Worm (Caenorhabditis elegans) whole organism, young adult: ENCODE results near the gene mxl-1.

Source experiments
- B0019.2 ChIP-seq: fragments of 200-800 bp; sonication (Bioruptor generic); conservative IDR thresholded peaks from 2 replicates; pipeline ENCODE4 v1.3.6; 2022; ENCODE audit warnings: missing genetic modification reagents, missing genetic modification characterization, missing compliant biosample characterization
- B0336.3 ChIP-seq: fragments of 200-800 bp; sonication (Bioruptor generic); IDR thresholded peaks from 2 replicates; pipeline ENCODE4 v1.3.6; 2022; ENCODE audit warnings: missing genetic modification characterization, missing compliant biosample characterization
- D2030.7 ChIP-seq: fragments of 200-800 bp; sonication (Bioruptor generic); IDR thresholded peaks from 2 replicates; pipeline ENCODE4 v1.3.6; 2022; ENCODE audit warnings: missing genetic modification reagents, missing genetic modification characterization, missing compliant biosample characterization
- F23B12.7 ChIP-seq: sonication (generic microtip); optimal IDR thresholded peaks from 2 replicates; lab custom pipeline; 2017; ENCODE audit warnings: missing genetic modification characterization, mild to moderate bottlenecking, missing compliant biosample characterization, antibody characterized with exemption, moderate library complexity; ENCODE audit not compliant: insufficient read depth
- F33H1.4 ChIP-seq: fragments of 200-800 bp; sonication (Bioruptor generic); IDR thresholded peaks from 2 replicates; pipeline ENCODE4 v1.3.6; 2022; ENCODE audit warnings: missing genetic modification reagents, missing genetic modification characterization, missing compliant biosample characterization
- F52B5.7 ChIP-seq: sonication (generic microtip); optimal IDR thresholded peaks from 2 replicates; lab custom pipeline; 2016; ENCODE audit warnings: mild to moderate bottlenecking, missing genetic modification characterization, missing compliant biosample characterization
- F55B11.4 ChIP-seq: sonication (generic microtip); optimal IDR thresholded peaks from 2 replicates; lab custom pipeline; 2016; ENCODE audit warnings: missing compliant biosample characterization, missing genetic modification characterization, borderline replicate concordance; ENCODE audit not compliant: insufficient read depth
- K11D2.4 ChIP-seq: fragments of 200-800 bp; sonication (Bioruptor generic); IDR thresholded peaks from 2 replicates; pipeline ENCODE4 v1.3.6; 2022; ENCODE audit warnings: missing genetic modification reagents, missing genetic modification characterization, missing compliant biosample characterization
- Y56A3A.18 ChIP-seq: fragments of 200-800 bp; sonication (Bioruptor generic); IDR thresholded peaks from 2 replicates; pipeline ENCODE4 v1.3.6; 2022; ENCODE audit warnings: missing genetic modification reagents, missing genetic modification characterization, missing compliant biosample characterization
- Y67H2A.10 ChIP-seq: fragments of 200-800 bp; sonication (Bioruptor generic); conservative IDR thresholded peaks from 2 replicates; pipeline ENCODE4 v1.3.6; 2022; ENCODE audit warnings: missing genetic modification reagents, missing genetic modification characterization, missing compliant biosample characterization
- Y79H2A.3 ChIP-seq: fragments of 200-800 bp; sonication (Bioruptor generic); conservative IDR thresholded peaks from 2 replicates; pipeline ENCODE4 v1.3.6; 2022; ENCODE audit warnings: missing genetic modification reagents, missing genetic modification characterization, missing compliant biosample characterization
- ZK185.1 ChIP-seq: sonication (generic microtip); optimal IDR thresholded peaks from 2 replicates; lab custom pipeline; 2016; ENCODE audit warnings: mild to moderate bottlenecking, missing genetic modification characterization, missing compliant biosample characterization; ENCODE audit not compliant: poor library complexity, severe bottlenecking
- aptf-2 ChIP-seq: fragments of 200-800 bp; sonication (Bioruptor generic); conservative IDR thresholded peaks from 2 replicates; pipeline ENCODE4 v1.3.6; 2022; ENCODE audit warnings: missing genetic modification reagents, missing genetic modification characterization, missing compliant biosample characterization
- ceh-40 ChIP-seq: fragments of 200-800 bp; sonication (Bioruptor generic); IDR thresholded peaks from 2 replicates; pipeline ENCODE4 v1.3.6; 2022; ENCODE audit warnings: missing genetic modification characterization, missing compliant biosample characterization
- dpff-1 ChIP-seq: sonication (generic microtip); optimal IDR thresholded peaks from 2 replicates; lab custom pipeline; 2017; ENCODE audit warnings: mild to moderate bottlenecking, missing genetic modification characterization, missing compliant biosample characterization
- dpl-1 ChIP-seq: fragments of 150-350 bp; optimal IDR thresholded peaks from 2 replicates; lab custom pipeline; 2014; ENCODE audit warnings: missing biosample characterization, missing genetic modification reagents, missing genetic modification characterization
- efl-1 ChIP-seq: fragments of 150-350 bp; optimal IDR thresholded peaks from 2 replicates; lab custom pipeline; 2014; ENCODE audit warnings: missing biosample characterization, missing genetic modification reagents, missing genetic modification characterization
- ekl-4 ChIP-seq: fragments of 200-800 bp; sonication (Bioruptor generic); IDR thresholded peaks from 2 replicates; pipeline ENCODE4 v1.3.6; 2022; ENCODE audit warnings: missing genetic modification reagents, missing genetic modification characterization, missing compliant biosample characterization
- him-1 ChIP-seq: sonication (generic microtip); optimal IDR thresholded peaks from 2 replicates; lab custom pipeline; 2016; ENCODE audit warnings: missing genotype, missing genetic modification reagents, missing genetic modification characterization, missing compliant biosample characterization
- lag-1 ChIP-seq: fragments of 200-800 bp; sonication (Bioruptor generic); IDR thresholded peaks from 2 replicates; pipeline ENCODE4 v1.3.6; 2022; ENCODE audit warnings: missing genetic modification reagents, missing genetic modification characterization, missing compliant biosample characterization
- let-607 ChIP-seq, 2 experiments: fragments of 200-800 bp in 1 of 2; sonication (Bioruptor generic) in 1 of 2; sonication (generic microtip) in 1 of 2; optimal IDR thresholded peaks; 2 replicates each; lab custom pipeline; 2016 to 2018; ENCODE audit warnings: mild to moderate bottlenecking in 2 of 2, missing compliant biosample characterization in 2 of 2, missing genetic modification characterization in 2 of 2, moderate library complexity in 2 of 2, missing genotype in 1 of 2
- lin-26 ChIP-seq: fragments of 200-800 bp; sonication (Bioruptor generic); IDR thresholded peaks from 2 replicates; pipeline ENCODE4 v1.3.6; 2022; ENCODE audit warnings: missing genetic modification reagents, missing genetic modification characterization, missing compliant biosample characterization
- lsl-1 ChIP-seq: fragments of 200-800 bp; sonication (Bioruptor generic); optimal IDR thresholded peaks from 2 replicates; lab custom pipeline; 2018; ENCODE audit warnings: mild to moderate bottlenecking, missing genetic modification characterization, moderate library complexity, missing compliant biosample characterization
- madf-8 ChIP-seq: fragments of 200-800 bp; sonication (Bioruptor generic); conservative IDR thresholded peaks from 2 replicates; pipeline ENCODE4 v1.3.6; 2022; ENCODE audit warnings: missing genetic modification reagents, missing genetic modification characterization, missing compliant biosample characterization
- mcd-1 ChIP-seq: fragments of 200-800 bp; sonication (Bioruptor generic); IDR thresholded peaks from 2 replicates; pipeline ENCODE4 v1.3.6; 2022; ENCODE audit warnings: missing genetic modification reagents, missing genetic modification characterization, missing compliant biosample characterization
- nhr-27 ChIP-seq: fragments of 200-800 bp; sonication (Bioruptor generic); optimal IDR thresholded peaks from 2 replicates; lab custom pipeline; 2018; ENCODE audit warnings: mild to moderate bottlenecking, missing genetic modification characterization, moderate library complexity, missing compliant biosample characterization
- nhr-90 ChIP-seq: sonication (generic microtip); optimal IDR thresholded peaks from 2 replicates; lab custom pipeline; 2016; ENCODE audit warnings: missing genotype, mild to moderate bottlenecking, missing genetic modification characterization, missing compliant biosample characterization
- pha-4 ChIP-seq: fragments of 150-350 bp; sonication (generic microtip); optimal IDR thresholded peaks from 2 replicates; lab custom pipeline; 2014; ENCODE audit warnings: missing biosample characterization, missing genetic modification reagents, missing genetic modification characterization
- rpc-1 ChIP-seq, 2 experiments: fragments of 150-350 bp in 1 of 2; sonication (generic microtip) in 1 of 2; optimal IDR thresholded peaks; 2 replicates each; lab custom pipeline; 2014 to 2018; ENCODE audit warnings: missing biosample characterization in 1 of 2, missing genetic modification characterization in 1 of 2, missing genetic modification reagents in 1 of 2, missing genotype in 1 of 2
- snpc-4 ChIP-seq, 5 experiments: fragments of 150-350 bp in 1 of 5; sonication (generic microtip) in 4 of 5; optimal IDR thresholded peaks; 2 replicates each; lab custom pipeline; 2014 to 2018; ENCODE audit warnings: missing genetic modification characterization in 5 of 5, missing biosample characterization in 3 of 5, antibody characterized with exemption in 2 of 5, mild to moderate bottlenecking in 2 of 5, missing compliant biosample characterization in 2 of 5, missing genotype in 2 of 5, moderate library complexity in 2 of 5, missing genetic modification reagents in 1 of 5
- tbp1 ChIP-seq: fragments of 200-800 bp; sonication (Bioruptor generic); optimal IDR thresholded peaks from 2 replicates; lab custom pipeline; 2018; ENCODE audit warnings: mild to moderate bottlenecking, missing genetic modification characterization, missing compliant biosample characterization
- unc-62 ChIP-seq: fragments of 150-350 bp; optimal IDR thresholded peaks from 2 replicates; lab custom pipeline; 2014; ENCODE audit warnings: missing biosample characterization, missing genetic modification reagents, missing genetic modification characterization
- zim-3 ChIP-seq: sonication (generic microtip); optimal IDR thresholded peaks from 2 replicates; lab custom pipeline; 2017; ENCODE audit warnings: mild to moderate bottlenecking, missing genetic modification characterization, moderate library complexity, missing compliant biosample characterization
- ztf-18 ChIP-seq: sonication (generic microtip); optimal IDR thresholded peaks from 2 replicates; lab custom pipeline; 2016; ENCODE audit warnings: missing genotype, mild to moderate bottlenecking, missing genetic modification characterization, missing compliant biosample characterization
- ztf-25 ChIP-seq: fragments of 200-800 bp; sonication (Bioruptor generic); IDR thresholded peaks from 2 replicates; pipeline ENCODE4 v1.3.6; 2022; ENCODE audit warnings: missing genetic modification reagents, missing genetic modification characterization, missing compliant biosample characterization
- ztf-6 ChIP-seq: fragments of 200-800 bp; sonication (Bioruptor generic); IDR thresholded peaks from 2 replicates; pipeline ENCODE4 v1.3.6; 2022; ENCODE audit warnings: missing genetic modification reagents, missing genetic modification characterization, missing compliant biosample characterization

Gene mxl-1

DNA sequence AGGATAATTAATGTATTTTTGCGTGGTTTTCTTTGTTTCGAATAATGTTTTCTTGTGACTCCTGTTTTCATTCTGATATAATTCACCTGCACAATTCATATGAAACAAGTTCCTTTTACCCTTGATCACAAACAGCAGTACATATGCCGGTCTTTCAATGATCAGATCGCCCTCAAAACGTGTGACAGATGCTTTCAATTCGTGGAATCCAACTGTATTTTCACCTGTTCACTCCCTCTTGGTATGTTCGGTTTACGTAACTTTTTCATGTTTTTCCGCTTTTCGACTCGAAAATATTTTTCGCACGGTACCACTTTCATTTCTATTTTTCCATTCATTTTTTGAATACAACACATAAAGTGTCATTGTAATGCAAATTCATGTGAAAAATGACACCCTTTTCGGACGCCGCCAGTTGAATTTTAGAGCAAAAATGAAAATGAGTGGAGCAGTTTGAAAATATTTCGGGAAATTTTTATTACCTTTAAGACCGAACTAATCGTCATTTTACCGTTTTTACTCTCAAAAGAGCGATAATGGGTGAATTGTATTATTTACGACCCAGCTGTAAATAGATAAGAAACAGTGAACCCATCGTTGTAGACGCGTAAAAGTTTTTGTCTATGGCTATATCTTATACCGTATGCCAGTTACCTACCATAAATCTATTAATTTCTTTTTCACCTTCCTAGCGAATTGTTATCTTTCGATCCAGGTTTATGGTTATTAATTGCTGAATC, 42.6 kb upstream of the mxl-1 start, which contains the start of gene K10D6.4:
TSS of gene K10D6.4 (plus strand) at position 100 of the 740 bp plus-strand sequence.
- TF ChIP-seq zim-3 = no peak

DNA sequence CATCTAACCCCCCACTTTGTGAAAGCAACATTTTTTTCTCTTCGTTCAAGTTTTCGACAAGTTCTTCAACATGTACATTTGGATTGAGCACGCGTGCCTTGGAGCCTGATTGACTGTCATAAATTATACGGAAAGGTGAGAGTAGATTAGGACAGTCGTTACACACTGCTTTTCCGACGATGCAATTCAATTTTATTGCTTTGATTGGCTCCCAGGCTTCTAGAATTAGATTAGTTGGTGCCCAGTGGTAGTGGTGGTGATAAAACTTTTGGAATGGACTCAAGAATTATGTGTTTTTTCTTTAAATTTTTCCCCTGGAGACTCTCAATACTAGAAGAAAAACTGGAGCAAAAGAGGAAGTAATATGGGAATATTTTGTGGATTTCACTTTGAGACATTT, 40.2 kb upstream of the mxl-1 start:
- no peak for TF ChIP-seq F23B12.7
- no peak for TF ChIP-seq rpc-1 (optimal IDR thresholded peaks at IDR 0.05; lab: Kevin White, UChicago)
- no peak for TF ChIP-seq rpc-1 (tag; optimal IDR thresholded peaks at IDR 0.05; lab: Kevin White, UChicago)
- TF ChIP-seq pha-4 (tag; lab: Kevin White, UChicago) = no peak
- no peak for TF ChIP-seq zim-3
- TF ChIP-seq B0336.3 (GFP tag; lab: Robert Waterston, UW) = no peak
- TF ChIP-seq madf-8 = no peak
- no peak for TF ChIP-seq him-1 (tag; lab: Kevin White, UChicago)
- no peak for TF ChIP-seq F52B5.7 (tag; lab: Kevin White, UChicago)
- no peak for TF ChIP-seq Y79H2A.3 (GFP tag; lab: Robert Waterston, UW)
- no peak for TF ChIP-seq lag-1
- no peak for TF ChIP-seq ztf-25
- no peak for TF ChIP-seq K11D2.4 (GFP tag; lab: Robert Waterston, UW)
- no peak for TF ChIP-seq ceh-40 (GFP tag; lab: Robert Waterston, UW)
- TF ChIP-seq D2030.7 = no peak
- no peak for TF ChIP-seq let-607 (tag; optimal IDR thresholded peaks at IDR 0.05; lab: Kevin White, UChicago)
- no peak for TF ChIP-seq Y56A3A.18 (GFP tag; lab: Robert Waterston, UW)
- TF ChIP-seq nhr-27 (tag; lab: Kevin White, UChicago) = no peak
- no peak for TF ChIP-seq lin-26 (GFP tag; lab: Robert Waterston, UW)

DNA sequence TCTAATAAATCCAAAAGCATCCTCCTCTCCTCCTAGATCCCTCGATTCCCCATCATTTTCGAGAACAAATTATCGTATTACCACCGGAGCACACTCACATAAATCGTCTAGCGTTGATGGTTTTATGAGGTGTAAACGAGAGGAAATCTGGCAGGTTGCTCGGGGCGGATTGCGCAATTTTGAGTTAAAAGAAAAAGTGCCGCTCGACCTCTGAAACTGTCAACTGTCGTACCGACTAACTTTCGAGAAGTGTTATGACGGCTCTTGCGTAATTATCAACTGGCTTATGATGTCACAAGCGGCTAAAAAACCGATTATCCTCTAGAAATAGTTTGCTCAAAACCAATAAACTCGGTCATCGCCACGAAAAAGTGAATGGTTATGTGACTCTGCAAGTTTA, 38.2 kb upstream of the mxl-1 start:
- TF ChIP-seq unc-62 (GFP tag; lab: Kevin White, UChicago) (peak; percentile 5), efl-1 (GFP tag; lab: Kevin White, UChicago) (no peak)

DNA sequence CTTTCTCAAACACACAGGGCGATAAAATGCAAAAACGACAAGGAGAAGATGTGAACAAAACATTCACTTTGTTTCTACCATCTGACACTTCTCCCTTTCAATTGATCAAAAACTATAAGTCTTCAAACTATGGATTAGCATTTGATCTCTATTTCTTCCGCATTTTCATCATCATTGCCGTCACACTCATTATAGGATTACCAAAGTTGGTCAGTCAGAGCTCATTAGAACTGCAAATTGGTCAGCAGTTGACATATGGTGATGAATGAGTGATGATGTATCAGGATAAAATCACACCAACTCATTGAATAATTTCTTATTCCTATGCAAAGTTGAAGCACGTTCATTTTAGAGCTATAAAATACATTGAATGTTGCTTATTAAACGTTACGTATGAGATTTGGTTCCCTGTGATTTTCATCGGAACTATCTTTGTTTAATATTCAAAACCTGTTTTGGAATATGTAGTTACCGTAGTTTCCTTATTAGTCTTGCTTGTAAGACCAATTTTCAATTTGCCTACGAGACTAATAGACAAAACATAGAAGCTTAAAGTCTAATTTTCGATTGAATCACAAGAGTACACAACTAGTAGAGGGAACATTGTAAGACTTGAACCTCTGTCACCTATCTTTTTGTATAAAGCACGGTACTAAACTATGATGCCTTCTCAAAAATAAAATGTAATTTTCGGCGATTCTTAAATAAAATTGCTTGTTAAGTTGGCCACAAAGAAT, 35.0 kb upstream of the mxl-1 start:
- no peak for TF ChIP-seq ztf-6 (GFP tag; lab: Robert Waterston, UW)
- no peak for TF ChIP-seq F33H1.4 (GFP tag; lab: Robert Waterston, UW)
- no peak for TF ChIP-seq B0019.2 (GFP tag; lab: Robert Waterston, UW)
- TF ChIP-seq lsl-1 (GFP tag; lab: Kevin White, UChicago) = no peak
- TF ChIP-seq ztf-18 (tag; lab: Kevin White, UChicago) = no peak
- TF ChIP-seq F55B11.4 = no peak
- no peak for TF ChIP-seq tbp1 (GFP tag; lab: Kevin White, UChicago)
- TF ChIP-seq ZK185.1 (tag; lab: Kevin White, UChicago) = no peak
- no peak for TF ChIP-seq Y67H2A.10
- TF ChIP-seq dpl-1 = no peak
- no peak for TF ChIP-seq nhr-90
- TF ChIP-seq dpff-1 = no peak
- no peak for TF ChIP-seq snpc-4 (GFP tag; optimal IDR thresholded peaks at IDR 0.05; lab: Kevin White, UChicago)
- TF ChIP-seq snpc-4 (tag; optimal IDR thresholded peaks at IDR 0.05; lab: Kevin White, UChicago) = no peak
- no peak for TF ChIP-seq him-1 (tag; lab: Kevin White, UChicago)
- no peak for TF ChIP-seq ekl-4 (GFP tag; lab: Robert Waterston, UW)
- no peak for TF ChIP-seq aptf-2 (GFP tag; lab: Robert Waterston, UW)
- no peak for TF ChIP-seq mcd-1
